Fruit fly (Drosophila melanogaster): Measurements from ENCODE around the gene CG11037.

CG11037 gene

dm6 chr3L:20942076-20942475, 19.1 kb downstream of the CG11037 start:
- TF ChIP-seq CG33017 (tag; optimal IDR thresholded peaks at IDR 0.05), result no peak
- no peak for TF ChIP-seq CG14711 (tag; optimal IDR thresholded peaks at IDR 0.05)
- TF ChIP-seq Clk (GFP tag; optimal IDR thresholded peaks at IDR 0.05), result no peak
- TF ChIP-seq ovo (GFP tag; optimal IDR thresholded peaks at IDR 0.05), result no peak
- TF ChIP-seq Hr96 (GFP tag; optimal IDR thresholded peaks at IDR 0.05), result no peak
- no peak for TF ChIP-seq CG7101 (tag; optimal IDR thresholded peaks at IDR 0.05)
- no peak for TF ChIP-seq Mnt (GFP tag; optimal IDR thresholded peaks at IDR 0.05)
- TF ChIP-seq CG5204 (GFP tag; optimal IDR thresholded peaks at IDR 0.05), result no peak
- TF ChIP-seq CG12768 (GFP tag; optimal IDR thresholded peaks at IDR 0.05), result no peak
- no peak for TF ChIP-seq pad (GFP tag; optimal IDR thresholded peaks at IDR 0.05)
- TF ChIP-seq tj (GFP tag; optimal IDR thresholded peaks at IDR 0.05), result no peak
- TF ChIP-seq cic (GFP tag; optimal IDR thresholded peaks at IDR 0.05), result no peak
- no peak for TF ChIP-seq CG7045 (GFP tag; optimal IDR thresholded peaks at IDR 0.05)
- no peak for TF ChIP-seq toe (GFP tag; optimal IDR thresholded peaks at IDR 0.05)
- TF ChIP-seq bab1 (GFP tag; optimal IDR thresholded peaks at IDR 0.05), result no peak
- TF ChIP-seq cnc (optimal IDR thresholded peaks at IDR 0.05), result no peak

DNA sequence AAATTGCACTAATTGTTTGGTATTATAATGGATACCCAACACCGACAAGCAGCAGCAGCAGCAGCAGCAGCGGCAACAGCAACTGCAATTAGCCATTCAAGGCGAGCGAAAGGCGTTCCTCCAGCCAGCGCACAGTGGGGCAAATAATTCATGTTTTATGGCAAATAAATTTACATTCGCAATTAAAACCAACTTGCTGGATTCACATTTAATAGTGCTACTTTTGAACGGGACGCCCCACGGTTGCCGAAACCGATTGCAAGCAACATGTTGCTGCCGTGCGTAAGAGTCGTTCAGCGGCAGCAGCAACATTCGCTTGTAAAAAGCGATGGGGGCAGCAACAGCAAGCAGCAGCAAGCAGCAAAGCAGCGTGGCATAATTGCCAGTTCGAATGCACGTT, 27.5 kb downstream of the CG11037 start:
- TF ChIP-seq CG5204 (GFP tag; optimal IDR thresholded peaks at IDR 0.05) (no peak), kay (GFP tag; ENCODE audit: borderline replicate concordance) (no peak), toe (GFP tag; optimal IDR thresholded peaks at IDR 0.05) (no peak), Clk (GFP tag; optimal IDR thresholded peaks at IDR 0.05) (no peak), CG33017 (tag; optimal IDR thresholded peaks at IDR 0.05) (no peak), CG1620 (GFP tag; optimal IDR thresholded peaks at IDR 0.05) (no peak), ovo (GFP tag; optimal IDR thresholded peaks at IDR 0.05) (no peak), Crg-1 (GFP tag; optimal IDR thresholded peaks at IDR 0.05) (no peak), tj (GFP tag; optimal IDR thresholded peaks at IDR 0.05) (no peak), CG11617 (GFP tag; optimal IDR thresholded peaks at IDR 0.05) (no peak), cic (GFP tag; optimal IDR thresholded peaks at IDR 0.05) (no peak), CG7101 (tag; optimal IDR thresholded peaks at IDR 0.05) (no peak), pad (GFP tag; optimal IDR thresholded peaks at IDR 0.05) (no peak), cnc (optimal IDR thresholded peaks at IDR 0.05) (no peak), CG12768 (GFP tag; optimal IDR thresholded peaks at IDR 0.05) (no peak), CG7045 (GFP tag; optimal IDR thresholded peaks at IDR 0.05) (no peak), Hr96 (GFP tag; optimal IDR thresholded peaks at IDR 0.05) (no peak), bab1 (GFP tag; optimal IDR thresholded peaks at IDR 0.05) (no peak), Mnt (GFP tag; optimal IDR thresholded peaks at IDR 0.05) (no peak)

DNA sequence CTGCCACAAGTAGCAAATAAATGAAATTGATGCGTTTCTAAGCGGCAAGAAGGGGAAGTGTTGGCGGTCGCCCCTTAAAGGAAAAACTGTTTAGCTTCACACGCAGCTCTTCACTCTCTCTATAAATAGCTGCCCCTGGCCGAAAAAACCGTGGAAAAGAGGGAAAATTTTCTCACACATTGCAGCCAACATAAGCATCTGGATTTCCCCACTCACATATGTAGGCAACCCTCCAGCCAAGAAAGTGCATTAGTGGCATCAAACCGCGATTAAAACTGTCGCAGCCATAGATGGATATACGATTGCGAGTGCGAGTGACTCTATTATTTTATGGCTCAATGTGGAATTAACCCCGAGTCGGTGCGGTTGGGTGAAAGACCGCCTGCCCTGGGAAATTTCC, 28.6 kb downstream of the CG11037 start:
- TF ChIP-seq CG33017 (tag; optimal IDR thresholded peaks at IDR 0.05) (no peak), CG14711 (tag; optimal IDR thresholded peaks at IDR 0.05) (no peak), CG5204 (GFP tag; optimal IDR thresholded peaks at IDR 0.05) (no peak), CG11617 (GFP tag; optimal IDR thresholded peaks at IDR 0.05) (no peak), CG7101 (tag; optimal IDR thresholded peaks at IDR 0.05) (no peak), Clk (GFP tag; optimal IDR thresholded peaks at IDR 0.05) (no peak), kay (GFP tag; ENCODE audit: borderline replicate concordance) (no peak), CG12768 (GFP tag; optimal IDR thresholded peaks at IDR 0.05) (no peak), CG7045 (GFP tag; optimal IDR thresholded peaks at IDR 0.05) (no peak), toe (GFP tag; optimal IDR thresholded peaks at IDR 0.05) (no peak), ovo (GFP tag; optimal IDR thresholded peaks at IDR 0.05) (no peak), bab1 (GFP tag; optimal IDR thresholded peaks at IDR 0.05) (no peak), CG1620 (GFP tag; optimal IDR thresholded peaks at IDR 0.05) (no peak)

dm6 chr3L:20931510-20931909, 29.7 kb downstream of the CG11037 start:
- TF ChIP-seq CG12768 (GFP tag; optimal IDR thresholded peaks at IDR 0.05) (no peak), CG33017 (tag; optimal IDR thresholded peaks at IDR 0.05) (no peak), Crg-1 (GFP tag; optimal IDR thresholded peaks at IDR 0.05) (no peak), CG11617 (GFP tag; optimal IDR thresholded peaks at IDR 0.05) (no peak), cic (GFP tag; optimal IDR thresholded peaks at IDR 0.05) (no peak), CG1620 (GFP tag; optimal IDR thresholded peaks at IDR 0.05) (no peak), bab1 (GFP tag; optimal IDR thresholded peaks at IDR 0.05) (no peak), CG7045 (GFP tag; optimal IDR thresholded peaks at IDR 0.05) (no peak)

- TF ChIP-seq CG14711 (tag; optimal IDR thresholded peaks at IDR 0.05), result peak; percentile 57
- TF ChIP-seq tj (GFP tag; optimal IDR thresholded peaks at IDR 0.05), result no peak
- peak; percentile 77 for TF ChIP-seq bab1 (GFP tag; optimal IDR thresholded peaks at IDR 0.05)
- TF ChIP-seq pad (GFP tag; optimal IDR thresholded peaks at IDR 0.05), result peak; percentile 54
- TF ChIP-seq cnc (optimal IDR thresholded peaks at IDR 0.05), result no peak
- peak; percentile 51 for TF ChIP-seq CG11617 (GFP tag; optimal IDR thresholded peaks at IDR 0.05)
- TF ChIP-seq CG33017 (tag; optimal IDR thresholded peaks at IDR 0.05), result no peak
- TF ChIP-seq CG7101 (tag; optimal IDR thresholded peaks at IDR 0.05), result peak; percentile 49
- TF ChIP-seq CG1620 (GFP tag; optimal IDR thresholded peaks at IDR 0.05), result no peak
These were observed 31.0 kb downstream of the CG11037 start for dm6 chr3L:20930059-20930785.

DNA sequence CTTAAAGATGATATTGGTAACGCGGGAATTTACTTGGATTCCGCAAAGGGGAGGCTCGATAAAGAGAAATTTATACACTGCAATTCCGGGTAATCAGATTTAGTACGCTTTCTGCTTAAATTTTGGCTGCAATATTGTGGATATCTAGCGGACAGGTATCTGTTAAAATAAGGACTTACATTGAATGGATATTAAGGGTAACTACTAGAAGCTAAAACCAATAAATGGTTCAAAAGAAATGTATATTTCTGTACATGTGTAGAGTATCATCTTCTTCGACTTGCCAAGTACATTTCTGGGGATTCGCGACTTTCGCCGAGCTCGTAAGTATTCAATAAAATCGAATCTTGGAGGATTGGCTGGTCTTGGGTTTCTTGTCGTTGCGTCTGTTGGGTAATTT, 31.8 kb downstream of the CG11037 start:
- TF ChIP-seq pad (GFP tag; optimal IDR thresholded peaks at IDR 0.05) (no peak), CG14711 (tag; optimal IDR thresholded peaks at IDR 0.05) (no peak), cnc (optimal IDR thresholded peaks at IDR 0.05) (no peak), CG5204 (GFP tag; optimal IDR thresholded peaks at IDR 0.05) (no peak), cic (GFP tag; optimal IDR thresholded peaks at IDR 0.05) (no peak), ovo (GFP tag; optimal IDR thresholded peaks at IDR 0.05) (no peak), tj (GFP tag; optimal IDR thresholded peaks at IDR 0.05) (no peak), bab1 (GFP tag; optimal IDR thresholded peaks at IDR 0.05) (no peak), Mnt (GFP tag; optimal IDR thresholded peaks at IDR 0.05) (no peak), CG11617 (GFP tag; optimal IDR thresholded peaks at IDR 0.05) (no peak), CG7101 (tag; optimal IDR thresholded peaks at IDR 0.05) (no peak), Clk (GFP tag; optimal IDR thresholded peaks at IDR 0.05) (no peak), toe (GFP tag; optimal IDR thresholded peaks at IDR 0.05) (no peak), CG33017 (tag; optimal IDR thresholded peaks at IDR 0.05) (no peak), CG1620 (GFP tag; optimal IDR thresholded peaks at IDR 0.05) (no peak), Hr96 (GFP tag; optimal IDR thresholded peaks at IDR 0.05) (no peak), kay (GFP tag; ENCODE audit: borderline replicate concordance) (no peak), Crg-1 (GFP tag; optimal IDR thresholded peaks at IDR 0.05) (no peak), CG7045 (GFP tag; optimal IDR thresholded peaks at IDR 0.05) (no peak), CG12768 (GFP tag; optimal IDR thresholded peaks at IDR 0.05) (no peak)

All from whole organism, adult.